Worm (Caenorhabditis elegans): ENCODE measurements around the gene F08F8.9.
A peak's percentile ranks its signal among the peaks of the same experiment; 100 is the strongest.

F08F8.9 gene

ce11 chrIII:7383733-7384132 lies 30.0 kb upstream of the F08F8.9 start, which contains the start of gene tbp-1:
Gene tbp-1, plus strand, starts transcription at chrIII:7384033.
- TF ChIP-seq fkh-8 (tag; optimal IDR thresholded peaks at IDR 0.05) (no peak), mab-9 (GFP tag; IDR thresholded peaks at IDR 0.05) (no peak)

ce11 chrIII:7381546-7382171 lies 27.9 kb upstream of the F08F8.9 start, which contains the start of the genes hmg-4 and T20B12.3:
Gene hmg-4, minus strand, starts transcription at chrIII:7381596.
Gene T20B12.3, plus strand, starts transcription at chrIII:7382115.
- TF ChIP-seq fkh-8 (tag; optimal IDR thresholded peaks at IDR 0.05) (no peak), nhr-47 (tag; optimal IDR thresholded peaks at IDR 0.05) (peak; percentile 33), F16B12.6 (tag; optimal IDR thresholded peaks at IDR 0.05) (peak; percentile 85), lin-35 (GFP tag; optimal IDR thresholded peaks at IDR 0.05) (peak; percentile 63 to 75), sox-4 (tag; optimal IDR thresholded peaks at IDR 0.05) (no peak), C04F5.9 (tag; optimal IDR thresholded peaks at IDR 0.05) (no peak), egl-27 (tag; optimal IDR thresholded peaks at IDR 0.05) (no peak), nhr-71 (tag; optimal IDR thresholded peaks at IDR 0.05) (peak; percentile 55), nhr-76 (tag; optimal IDR thresholded peaks at IDR 0.05) (no peak), hlh-4 (tag; optimal IDR thresholded peaks at IDR 0.05) (no peak), xbp-1 (tag; optimal IDR thresholded peaks at IDR 0.05) (peak; percentile 30), nhr-77 (tag; optimal IDR thresholded peaks at IDR 0.05) (no peak), lin-15B (tag; optimal IDR thresholded peaks at IDR 0.05) (peak; percentile 18), lin-39 (tag; optimal IDR thresholded peaks at IDR 0.05) (no peak), nhr-85 (tag) (peak; percentile 9), mab-9 (GFP tag; IDR thresholded peaks at IDR 0.05) (no peak), C16A3.4 (tag; optimal IDR thresholded peaks at IDR 0.05) (peak; percentile 46), rnt-1 (tag; optimal IDR thresholded peaks at IDR 0.05) (peak; percentile 35), mep-1 (tag; optimal IDR thresholded peaks at IDR 0.05) (peak; percentile 44), lin-14 (GFP tag; optimal IDR thresholded peaks at IDR 0.05) (no peak), pqm-1 (tag; optimal IDR thresholded peaks at IDR 0.05) (no peak), nhr-11 (tag; optimal IDR thresholded peaks at IDR 0.05) (no peak), nhr-12 (tag; optimal IDR thresholded peaks at IDR 0.05) (no peak), lin-13 (GFP tag; optimal IDR thresholded peaks at IDR 0.05) (no peak), ceh-82 (tag; optimal IDR thresholded peaks at IDR 0.05) (peak in 1 of 3 experiments; percentile 58), ceh-63 (GFP tag; optimal IDR thresholded peaks at IDR 0.05) (no peak), mdl-1 (tag; optimal IDR thresholded peaks at IDR 0.05) (peak in 1 of 2 experiments; percentile 41), zip-4 (GFP tag; optimal IDR thresholded peaks at IDR 0.05) (no peak), ztf-4 (tag; optimal IDR thresholded peaks at IDR 0.05) (no peak), nhr-84 (tag; optimal IDR thresholded peaks at IDR 0.05) (no peak), lsy-2 (tag; optimal IDR thresholded peaks at IDR 0.05) (peak; percentile 93 to 98), egl-13 (tag; optimal IDR thresholded peaks at IDR 0.05) (no peak), dpl-1 (GFP tag; optimal IDR thresholded peaks at IDR 0.05) (peak; percentile 23 to 75 (median 68)), sptf-1 (tag; optimal IDR thresholded peaks at IDR 0.05) (no peak), elt-3 (tag; optimal IDR thresholded peaks at IDR 0.05) (peak in 1 of 6 experiments; percentile 29), zag-1 (tag; optimal IDR thresholded peaks at IDR 0.05) (no peak), blmp-1 (tag; optimal IDR thresholded peaks at IDR 0.05) (peak; percentile 51), pax-3 (tag; optimal IDR thresholded peaks at IDR 0.05) (no peak), hpl-2 (GFP tag; optimal IDR thresholded peaks at IDR 0.05) (no peak), fkh-4 (tag; optimal IDR thresholded peaks at IDR 0.05; ENCODE audit: borderline replicate concordance) (no peak), nhr-19 (GFP tag; conservative IDR thresholded peaks at IDR 0.05) (no peak; the same call in 1 of the 2 replicates), tbx-2 (tag; optimal IDR thresholded peaks at IDR 0.05) (no peak), snpc-4 (tag; optimal IDR thresholded peaks at IDR 0.05) (no peak), irx-1 (tag; optimal IDR thresholded peaks at IDR 0.05) (peak; percentile 16), fkh-10 (GFP tag; optimal IDR thresholded peaks at IDR 0.05) (peak; percentile 9), unc-98 (GFP tag; IDR thresholded peaks at IDR 0.05) (no peak), unc-86 (tag; optimal IDR thresholded peaks at IDR 0.05) (no peak), efl-1 (optimal IDR thresholded peaks at IDR 0.05) (peak; percentile 61 to 65), efl-1 (GFP tag; optimal IDR thresholded peaks at IDR 0.05 in 1 of 2) (peak; percentile 51 to 95), dsc-1 (tag; optimal IDR thresholded peaks at IDR 0.05) (no peak), unc-62 (GFP tag; optimal IDR thresholded peaks at IDR 0.05) (no peak)
